Fruit fly (Drosophila melanogaster): ENCODE data around the gene agt.

- TF ChIP-seq CTCF (optimal IDR thresholded peaks at IDR 0.05) (no peak), CG8478 (optimal IDR thresholded peaks at IDR 0.05) (no peak)
Observed at dm6 chr3R:6662613-6663288, 2.9 kb upstream of the agt start.

Measured in S2 (cell line).